ENCODE assay signal across 3 fruit fly cellular contexts in genomic region chrX:18897906-18898305, dm6.
A peak's percentile ranks its signal among the peaks of the same experiment; 100 is the strongest.
TF ChIP-seq lines count a peak whose summit lies in the region.

No protein-coding gene starts in this region.

- TF ChIP-seq CTCF in whole organism, embryonic (GFP tag; optimal IDR thresholded peaks at IDR 0.05; lab: Kevin White, UChicago) = no peak

TF ChIP-seq in whole organism, embryonic, 481 proteins besides CTCF, POLR2A, EP300 and RAD21:
- TF ChIP-seq grau (tag; optimal IDR thresholded peaks at IDR 0.05; lab: Kevin White, UChicago) (peak; percentile 6), CG2712 (tag; optimal IDR thresholded peaks at IDR 0.05; lab: Kevin White, UChicago) (peak; percentile 15), gem (tag; optimal IDR thresholded peaks at IDR 0.05; lab: Kevin White, UChicago) (peak; percentile 16), CG1024 (GFP tag; IDR thresholded peaks at IDR 0.05; lab: Robert Waterston, UW) (no peak), HLH54F (GFP tag; optimal IDR thresholded peaks at IDR 0.05; lab: Kevin White, UChicago) (no peak), Med (GFP tag; lab: Kevin White, UChicago) (peak; percentile 2), CG10979 (tag; optimal IDR thresholded peaks at IDR 0.05; lab: Kevin White, UChicago) (peak; percentile 17), Blimp-1 (GFP tag; optimal IDR thresholded peaks at IDR 0.05; lab: Kevin White, UChicago) (peak; percentile 5), sens (GFP tag; lab: Kevin White, UChicago) (peak; percentile 52)

TF ChIP-seq in whole organism, prepupa, 60 proteins besides CTCF, POLR2A, EP300 and RAD21:
- TF ChIP-seq pdm3 (GFP tag; optimal IDR thresholded peaks at IDR 0.05; lab: Kevin White, UChicago) = peak; percentile 23
- TF ChIP-seq CG6808 (GFP tag; optimal IDR thresholded peaks at IDR 0.05; lab: Kevin White, UChicago) = peak; percentile 7
- no peak for TF ChIP-seq CG6854 (GFP tag; optimal IDR thresholded peaks at IDR 0.05; lab: Kevin White, UChicago)
- TF ChIP-seq Ets96B (tag; optimal IDR thresholded peaks at IDR 0.05; lab: Kevin White, UChicago) = peak; percentile 31
- TF ChIP-seq OdsH (GFP tag; optimal IDR thresholded peaks at IDR 0.05; lab: Kevin White, UChicago) = peak; percentile 10
- TF ChIP-seq CG15336 (GFP tag; IDR thresholded peaks at IDR 0.05; lab: Robert Waterston, UW) = peak; percentile 42; the same call in 1 of the 2 replicates
- no peak for TF ChIP-seq acj6 (GFP tag; optimal IDR thresholded peaks at IDR 0.05; lab: Kevin White, UChicago)
- TF ChIP-seq Hr4 (GFP tag; optimal IDR thresholded peaks at IDR 0.05; lab: Kevin White, UChicago) = no peak
- TF ChIP-seq Blimp-1 (GFP tag; optimal IDR thresholded peaks at IDR 0.05; lab: Kevin White, UChicago) = no peak
- peak in 1 of 2 experiments; percentile 2 for TF ChIP-seq ss (GFP tag; optimal IDR thresholded peaks at IDR 0.05; lab: Kevin White, UChicago)
- TF ChIP-seq CG6276 (GFP tag; optimal IDR thresholded peaks at IDR 0.05; lab: Kevin White, UChicago) = peak; percentile 15
- TF ChIP-seq CG32006 (GFP tag; optimal IDR thresholded peaks at IDR 0.05; lab: Kevin White, UChicago) = peak; percentile 1
- peak; percentile 28 for TF ChIP-seq CG3032 (tag; optimal IDR thresholded peaks at IDR 0.05; lab: Kevin White, UChicago)
- TF ChIP-seq Eip78C (GFP tag; lab: Kevin White, UChicago) = peak; percentile 77
- TF ChIP-seq dsx (GFP tag; optimal IDR thresholded peaks at IDR 0.05; lab: Kevin White, UChicago; ENCODE audit: poor library complexity, severe bottlenecking) = peak; percentile 41
- TF ChIP-seq esn (GFP tag; optimal IDR thresholded peaks at IDR 0.05; lab: Kevin White, UChicago) = peak; percentile 5

TF ChIP-seq in whole organism, pupa, 21 proteins besides CTCF, POLR2A, EP300 and RAD21:
- TF ChIP-seq gl (tag; optimal IDR thresholded peaks at IDR 0.05; lab: Kevin White, UChicago) (no peak), rn (GFP tag; IDR thresholded peaks at IDR 0.05; lab: Robert Waterston, UW) (no peak), CG9948 (tag; optimal IDR thresholded peaks at IDR 0.05; lab: Kevin White, UChicago) (peak; percentile 19), CG34367 (tag; optimal IDR thresholded peaks at IDR 0.05; lab: Kevin White, UChicago) (no peak), CG8301 (tag; optimal IDR thresholded peaks at IDR 0.05; lab: Kevin White, UChicago) (peak; percentile 31), CG12605 (GFP tag; IDR thresholded peaks at IDR 0.05; lab: Robert Waterston, UW) (no peak), D1 (tag; optimal IDR thresholded peaks at IDR 0.05; lab: Kevin White, UChicago) (no peak), Pif1A (GFP tag; optimal IDR thresholded peaks at IDR 0.05; lab: Kevin White, UChicago) (no peak), CG4496 (GFP tag; IDR thresholded peaks at IDR 0.05; lab: Robert Waterston, UW) (no peak), CG8159 (tag; optimal IDR thresholded peaks at IDR 0.05; lab: Kevin White, UChicago) (peak; percentile 39), EcR (GFP tag; optimal IDR thresholded peaks at IDR 0.05; lab: Kevin White, UChicago) (no peak), CG10348 (GFP tag; IDR thresholded peaks at IDR 0.05; lab: Robert Waterston, UW) (no peak), fd96Ca (GFP tag; IDR thresholded peaks at IDR 0.05; lab: Robert Waterston, UW) (no peak), Snoo (tag; optimal IDR thresholded peaks at IDR 0.05; lab: Kevin White, UChicago) (no peak), CG17806 (tag; optimal IDR thresholded peaks at IDR 0.05; lab: Kevin White, UChicago) (peak; percentile 0), CG13204 (GFP tag; optimal IDR thresholded peaks at IDR 0.05; lab: Kevin White, UChicago) (no peak), CG14655 (GFP tag; optimal IDR thresholded peaks at IDR 0.05; lab: Kevin White, UChicago) (peak; percentile 26), Ets98B (GFP tag; IDR thresholded peaks at IDR 0.05; lab: Robert Waterston, UW) (no peak), Pif1B (GFP tag; optimal IDR thresholded peaks at IDR 0.05; lab: Kevin White, UChicago) (no peak), CG15710 (tag; optimal IDR thresholded peaks at IDR 0.05; lab: Kevin White, UChicago) (peak; percentile 24), CG32121 (GFP tag; IDR thresholded peaks at IDR 0.05; lab: Robert Waterston, UW) (no peak)

Comparison
In these comparisons a context has a peak if more than half of its experiments do, and no peak if none do; other contexts are left out.
1. Of the 7 proteins assayed by ChIP-seq in both whole organism, embryonic and whole organism, prepupa: peak only in whole organism, embryonic: Blimp-1; only in whole organism, prepupa: none; in both: none; in neither: 6.